Fruit fly (Drosophila melanogaster) whole organism, embryonic: ENCODE measurements around the gene Antdh.

Experiments
- Antp ChIP-seq: fragments of 200-800 bp; sonication (Bioruptor generic); optimal IDR thresholded peaks from 3 replicates; lab custom pipeline; 2016; ENCODE audit warnings: missing biosample characterization, missing genetic modification characterization
- Awh ChIP-seq: fragments of 200-800 bp; sonication (Bioruptor generic); IDR thresholded peaks from 2 replicates; pipeline ENCODE4, ENCODE4 v1.3.6; 2022; ENCODE audit warnings: missing biosample characterization, missing genetic modification characterization
- CG10147 ChIP-seq: fragments of 200-800 bp; sonication (Bioruptor generic); optimal IDR thresholded peaks from 2 replicates; lab custom pipeline; 2019; ENCODE audit warnings: missing biosample characterization, mild to moderate bottlenecking, missing genetic modification characterization, moderate library complexity
- CG1024 ChIP-seq: fragments of 200-800 bp; sonication (Bioruptor generic); IDR thresholded peaks from 2 replicates; pipeline ENCODE4 v1.3.6; 2022; ENCODE audit warnings: missing biosample characterization, missing genetic modification characterization
- CG10321 ChIP-seq: fragments of 200-800 bp; sonication (Bioruptor generic); IDR thresholded peaks from 2 replicates; pipeline ENCODE4 v1.3.6; 2022; ENCODE audit warnings: missing biosample characterization, missing genetic modification characterization
- CG11456 ChIP-seq: fragments of 200-800 bp; sonication (Bioruptor generic); IDR thresholded peaks from 3 replicates; pipeline ENCODE4 v1.3.6; 2022; ENCODE audit warnings: missing biosample characterization, missing genetic modification characterization
- CG13775 ChIP-seq: fragments of 200-800 bp; sonication (Bioruptor generic); optimal IDR thresholded peaks from 3 replicates; lab custom pipeline; 2017; ENCODE audit warnings: missing biosample characterization, mild to moderate bottlenecking, missing genetic modification characterization
- CG15269 ChIP-seq: fragments of 200-800 bp; sonication (Bioruptor generic); optimal IDR thresholded peaks from 2 replicates; lab custom pipeline; 2018; ENCODE audit warnings: missing biosample characterization, mild to moderate bottlenecking, missing genetic modification characterization, moderate library complexity
- CG15479 ChIP-seq: fragments of 200-800 bp; sonication (Bioruptor generic); optimal IDR thresholded peaks from 3 replicates; lab custom pipeline; 2019; ENCODE audit warnings: missing biosample characterization, mild to moderate bottlenecking, missing genetic modification characterization, moderate library complexity
- CG15514 ChIP-seq: fragments of 200-800 bp; sonication (Bioruptor generic); optimal IDR thresholded peaks from 3 replicates; lab custom pipeline; 2017; ENCODE audit warnings: missing biosample characterization, missing genetic modification characterization, mild to moderate bottlenecking, moderate library complexity, missing genetic modification reagents
- CG15696 ChIP-seq: fragments of 200-800 bp; sonication (Bioruptor generic); optimal IDR thresholded peaks from 2 replicates; lab custom pipeline; 2019; ENCODE audit warnings: missing biosample characterization, mild to moderate bottlenecking, missing genetic modification characterization, moderate library complexity
- CG16815 ChIP-seq: fragments of 200-800 bp; sonication (Bioruptor generic); optimal IDR thresholded peaks from 3 replicates; lab custom pipeline; 2017; ENCODE audit warnings: missing biosample characterization, mild to moderate bottlenecking, missing genetic modification characterization
- CG2889 ChIP-seq: fragments of 200-800 bp; sonication (Bioruptor generic); IDR thresholded peaks from 3 replicates; pipeline ENCODE4 v1.3.6; 2022; ENCODE audit warnings: missing biosample characterization, missing genetic modification characterization
- CG33557 ChIP-seq: fragments of 200-800 bp; sonication (Bioruptor generic); optimal IDR thresholded peaks from 2 replicates; lab custom pipeline; 2019; ENCODE audit warnings: missing biosample characterization, mild to moderate bottlenecking, missing genetic modification characterization, moderate library complexity
- CG3726 ChIP-seq: fragments of 200-800 bp; sonication (Bioruptor generic); IDR thresholded peaks from 3 replicates; pipeline ENCODE4, ENCODE4 v1.3.6; 2022; ENCODE audit warnings: missing biosample characterization, missing genetic modification characterization
- CG3995 ChIP-seq: fragments of 200-800 bp; sonication (Bioruptor generic); optimal IDR thresholded peaks from 3 replicates; lab custom pipeline; 2016; ENCODE audit warnings: missing biosample characterization, missing genetic modification characterization
- CG4360 ChIP-seq: fragments of 200-800 bp; sonication (Bioruptor generic); IDR thresholded peaks from 2 replicates; pipeline ENCODE4 v1.3.6; 2022; ENCODE audit warnings: missing biosample characterization, missing genetic modification characterization
- CG4424 ChIP-seq: fragments of 200-800 bp; sonication (Bioruptor generic); optimal IDR thresholded peaks from 3 replicates; lab custom pipeline; 2016; ENCODE audit warnings: missing biosample characterization, missing genetic modification characterization
- CG6813 ChIP-seq: fragments of 200-800 bp; sonication (Bioruptor generic); optimal IDR thresholded peaks from 2 replicates; lab custom pipeline; 2017; ENCODE audit warnings: missing biosample characterization, missing genetic modification characterization, mild to moderate bottlenecking, moderate library complexity, missing genetic modification reagents
- CG7786 ChIP-seq: fragments of 200-800 bp; sonication (Bioruptor generic); optimal IDR thresholded peaks from 2 replicates; lab custom pipeline; 2016; ENCODE audit warnings: missing biosample characterization, missing genetic modification characterization
- CG9215 ChIP-seq: fragments of 200-800 bp; sonication (Bioruptor generic); IDR thresholded peaks from 2 replicates; pipeline ENCODE4 v1.3.6; 2022; ENCODE audit warnings: missing biosample characterization, missing genetic modification characterization
- CG9797 ChIP-seq: fragments of 200-800 bp; sonication (Bioruptor generic); optimal IDR thresholded peaks from 3 replicates; lab custom pipeline; 2018; ENCODE audit warnings: missing biosample characterization, mild to moderate bottlenecking, missing genetic modification characterization
- ERR ChIP-seq: fragments of 200-800 bp; sonication (Bioruptor generic); optimal IDR thresholded peaks from 2 replicates; lab custom pipeline; 2016; ENCODE audit warnings: missing biosample characterization, missing genetic modification characterization
- Elba2 ChIP-seq: fragments of 200-800 bp; sonication (Bioruptor generic); optimal IDR thresholded peaks from 3 replicates; lab custom pipeline; 2016; ENCODE audit warnings: missing biosample characterization, missing genetic modification characterization
- Lpt ChIP-seq: fragments of >200 bp; optimal IDR thresholded peaks from 2 replicates; lab custom pipeline; 2018; ENCODE audit warnings: missing biosample characterization, missing genetic modification characterization
- Neu2 ChIP-seq: fragments of 200-800 bp; sonication (Bioruptor generic); optimal IDR thresholded peaks from 3 replicates; lab custom pipeline; 2016; ENCODE audit warnings: missing biosample characterization, missing genetic modification characterization, borderline replicate concordance
- Opbp ChIP-seq: fragments of 200-800 bp; sonication (Bioruptor generic); IDR thresholded peaks from 3 replicates; pipeline ENCODE4 v1.3.6; 2022; ENCODE audit warnings: missing biosample characterization, missing genetic modification characterization; ENCODE audit not compliant: partially characterized antibody
- Poxn ChIP-seq: fragments of 200-800 bp; sonication (Bioruptor generic); IDR thresholded peaks from 2 replicates; pipeline ENCODE4 v1.3.6; 2022; ENCODE audit warnings: missing biosample characterization, missing genetic modification characterization
- Trl ChIP-seq, 3 experiments: fragments of >200 bp in 2 of 3; fragments of 200-800 bp in 1 of 3; sonication (Bioruptor generic) in 1 of 3; optimal IDR thresholded peaks; 2 replicates in 1 of 3; 3 replicates in 2 of 3; lab custom pipeline; 2016 to 2017; ENCODE audit warnings: missing biosample characterization in 1 of 3, missing genetic modification characterization in 1 of 3
- Vsx1 ChIP-seq: fragments of 200-800 bp; sonication (Bioruptor generic); optimal IDR thresholded peaks from 2 replicates; lab custom pipeline; 2017; ENCODE audit warnings: missing biosample characterization, mild to moderate bottlenecking, missing genetic modification characterization, missing genetic modification reagents
- Xrp1 ChIP-seq: fragments of 200-800 bp; sonication (Bioruptor generic); IDR thresholded peaks from 2 replicates; pipeline ENCODE4 v1.3.6; 2022; ENCODE audit warnings: missing biosample characterization, missing genetic modification characterization
- ase ChIP-seq: fragments of 200-800 bp; sonication (Bioruptor generic); IDR thresholded peaks from 3 replicates; pipeline ENCODE4 v1.3.6; 2022; ENCODE audit warnings: missing biosample characterization, missing genetic modification characterization
- ems ChIP-seq: fragments of 200-800 bp; sonication (Bioruptor generic); optimal IDR thresholded peaks from 3 replicates; lab custom pipeline; 2016; ENCODE audit warnings: missing biosample characterization, missing genetic modification characterization
- esg ChIP-seq: fragments of 200-800 bp; sonication (Bioruptor generic); conservative IDR thresholded peaks from 2 replicates; pipeline ENCODE4 v1.3.6; 2022; ENCODE audit warnings: missing biosample characterization, missing genetic modification characterization
- exex ChIP-seq: fragments of 200-800 bp; sonication (Bioruptor generic); optimal IDR thresholded peaks from 4 replicates; lab custom pipeline; 2018; ENCODE audit warnings: missing biosample characterization, mild to moderate bottlenecking, missing genetic modification characterization, moderate library complexity
- gem ChIP-seq: fragments of 200-800 bp; sonication (Bioruptor generic); optimal IDR thresholded peaks from 2 replicates; lab custom pipeline; 2019; ENCODE audit warnings: missing biosample characterization, mild to moderate bottlenecking, missing genetic modification characterization, moderate library complexity
- grn ChIP-seq: fragments of 200-800 bp; sonication (Bioruptor generic); optimal IDR thresholded peaks from 3 replicates; lab custom pipeline; 2017; ENCODE audit warnings: missing biosample characterization, missing genetic modification characterization
- gro ChIP-seq: fragments of 200-800 bp; sonication (Bioruptor generic); optimal IDR thresholded peaks from 2 replicates; lab custom pipeline; 2016; ENCODE audit warnings: missing biosample characterization, missing genetic modification characterization
- kay ChIP-seq: fragments of 200-800 bp; sonication (Bioruptor generic); optimal IDR thresholded peaks from 2 replicates; lab custom pipeline; 2016; ENCODE audit warnings: missing biosample characterization, missing genetic modification characterization
- kni ChIP-seq: fragments of 200-800 bp; sonication (Bioruptor generic); optimal IDR thresholded peaks from 3 replicates; lab custom pipeline; 2017; ENCODE audit warnings: mild to moderate bottlenecking, missing biosample characterization, missing genetic modification reagents, missing genetic modification characterization
- lbe ChIP-seq: fragments of 200-800 bp; sonication (Bioruptor generic); optimal IDR thresholded peaks from 2 replicates; lab custom pipeline; 2016; ENCODE audit warnings: missing biosample characterization, mild to moderate bottlenecking, missing genetic modification characterization
- odd ChIP-seq: fragments of 200-800 bp; sonication (Bioruptor generic); optimal IDR thresholded peaks from 2 replicates; lab custom pipeline; 2017; ENCODE audit warnings: missing biosample characterization, mild to moderate bottlenecking, missing genetic modification characterization
- prd ChIP-seq, 3 experiments: fragments of >200 bp in 2 of 3; fragments of 200-800 bp in 1 of 3; sonication (Bioruptor generic) in 1 of 3; optimal IDR thresholded peaks in 2 of 3; IDR thresholded peaks in 1 of 3; 2 replicates in 2 of 3; 3 replicates in 1 of 3; pipeline versions ENCODE4 v1.3.6 to Lab custom; 2017 to 2022; ENCODE audit warnings: missing biosample characterization in 1 of 3, missing genetic modification characterization in 1 of 3
- pros ChIP-seq: fragments of 200-800 bp; sonication (Bioruptor generic); optimal IDR thresholded peaks from 3 replicates; lab custom pipeline; 2019; ENCODE audit warnings: missing biosample characterization, mild to moderate bottlenecking, missing genetic modification characterization, moderate library complexity
- seq ChIP-seq: fragments of 200-800 bp; sonication (Bioruptor generic); IDR thresholded peaks from 2 replicates; pipeline ENCODE4 v1.3.6; 2022; ENCODE audit warnings: missing biosample characterization, missing genetic modification characterization
- slp2 ChIP-seq: fragments of 200-800 bp; sonication (Bioruptor generic); optimal IDR thresholded peaks from 2 replicates; lab custom pipeline; 2016; ENCODE audit warnings: missing biosample characterization, missing genetic modification characterization
- tio ChIP-seq: fragments of 200-800 bp; sonication (Bioruptor generic); optimal IDR thresholded peaks from 2 replicates; lab custom pipeline; 2017; ENCODE audit warnings: missing biosample characterization, missing genetic modification characterization, inconsistent platforms
- tup ChIP-seq: fragments of 200-800 bp; sonication (Bioruptor generic); optimal IDR thresholded peaks from 2 replicates; lab custom pipeline; 2016; ENCODE audit warnings: missing biosample characterization, mild to moderate bottlenecking, missing genetic modification characterization, moderate library complexity
- vnd ChIP-seq: fragments of 200-800 bp; sonication (Bioruptor generic); IDR thresholded peaks from 3 replicates; pipeline ENCODE4 v1.3.6; 2022; ENCODE audit warnings: missing biosample characterization, missing genetic modification characterization; ENCODE audit not compliant: partially characterized antibody

Antdh gene

dm6 chrX:11124749-11125508 lies 43.9 kb downstream of the Antdh start, which contains the start of gene Rpt3 (continued):
- no peak for TF ChIP-seq gro
- no peak for TF ChIP-seq kay (GFP tag; lab: Kevin White, UChicago)
- no peak for TF ChIP-seq odd (GFP tag; lab: Kevin White, UChicago)
- no peak for TF ChIP-seq Antp
- no peak for TF ChIP-seq CG15514 (GFP tag; lab: Kevin White, UChicago)
- no peak for TF ChIP-seq CG4360
- TF ChIP-seq grn (GFP tag; lab: Kevin White, UChicago): peak; percentile 32
- no peak for TF ChIP-seq CG2889 (GFP tag; lab: Robert Waterston, UW)
- no peak for TF ChIP-seq CG11456
- TF ChIP-seq pros (GFP tag; lab: Kevin White, UChicago): no peak
- TF ChIP-seq CG7786 (GFP tag; lab: Kevin White, UChicago): no peak
- TF ChIP-seq Awh (GFP tag; lab: Robert Waterston, UW): no peak
- TF ChIP-seq slp2 (GFP tag; lab: Kevin White, UChicago): no peak
- no peak for TF ChIP-seq CG6813 (GFP tag; lab: Kevin White, UChicago)
- no peak for TF ChIP-seq tup (GFP tag; lab: Kevin White, UChicago)
- TF ChIP-seq ERR (GFP tag; lab: Kevin White, UChicago): no peak
- TF ChIP-seq CG9215 (GFP tag; lab: Robert Waterston, UW): no peak
- TF ChIP-seq CG4424: no peak
- TF ChIP-seq ase (GFP tag; lab: Robert Waterston, UW): no peak
- no peak for TF ChIP-seq tio (GFP tag; lab: Kevin White, UChicago)
- no peak for TF ChIP-seq gem (tag; lab: Kevin White, UChicago)
- TF ChIP-seq CG10147 (GFP tag; lab: Kevin White, UChicago): no peak
- no peak for TF ChIP-seq CG1024 (GFP tag; lab: Robert Waterston, UW)
- TF ChIP-seq CG3726 (GFP tag; lab: Robert Waterston, UW): no peak
- TF ChIP-seq CG15696 (tag; lab: Kevin White, UChicago): no peak
- TF ChIP-seq Opbp (GFP tag; lab: Robert Waterston, UW): peak; percentile 67
- no peak for TF ChIP-seq esg
- no peak for TF ChIP-seq CG15269 (tag; lab: Kevin White, UChicago)
- TF ChIP-seq lbe: no peak
- no peak for TF ChIP-seq seq (GFP tag; lab: Robert Waterston, UW)
- TF ChIP-seq vnd (GFP tag; lab: Robert Waterston, UW): peak; percentile 77; the same call in 2 of the 3 replicates
- no peak for TF ChIP-seq ems (GFP tag; lab: Kevin White, UChicago)
- no peak for TF ChIP-seq CG10321 (GFP tag; lab: Robert Waterston, UW)
- no peak for TF ChIP-seq Xrp1 (GFP tag; lab: Robert Waterston, UW)
- TF ChIP-seq Vsx1 (GFP tag; lab: Kevin White, UChicago): no peak
- TF ChIP-seq CG15479 (GFP tag; lab: Kevin White, UChicago): no peak
- TF ChIP-seq Neu2: no peak
- TF ChIP-seq kni (GFP tag; lab: Kevin White, UChicago): no peak
- TF ChIP-seq CG16815 (GFP tag; lab: Kevin White, UChicago): no peak
- no peak for TF ChIP-seq Trl (optimal IDR thresholded peaks at IDR 0.05; lab: Kevin White, UChicago)
- TF ChIP-seq Trl (GFP tag; optimal IDR thresholded peaks at IDR 0.05; lab: Kevin White, UChicago): no peak
- TF ChIP-seq CG33557 (GFP tag; lab: Kevin White, UChicago): no peak
- no peak for TF ChIP-seq Poxn (GFP tag; lab: Robert Waterston, UW)
- TF ChIP-seq CG9797 (GFP tag; lab: Kevin White, UChicago): peak; percentile 14
- peak; percentile 14 for TF ChIP-seq CG13775
- TF ChIP-seq prd (optimal IDR thresholded peaks at IDR 0.05; lab: Kevin White, UChicago): no peak
- no peak for TF ChIP-seq prd (GFP tag; IDR thresholded peaks at IDR 0.05; lab: Robert Waterston, UW)
- TF ChIP-seq exex (tag; lab: Kevin White, UChicago): no peak
- no peak for TF ChIP-seq Lpt (GFP tag; lab: Kevin White, UChicago)
- no peak for TF ChIP-seq CG3995 (GFP tag; lab: Kevin White, UChicago)
- peak; percentile 28 for TF ChIP-seq Elba2 (GFP tag; lab: Kevin White, UChicago)
